Worm (Caenorhabditis elegans) whole organism, young adult: ENCODE data around the gene Y46G5A.7.
A peak's percentile ranks its signal among the peaks of the same experiment; 100 is the strongest.

ENCODE experiments used
- B0019.2 ChIP-seq: fragments of 200-800 bp; sonication (Bioruptor generic); conservative IDR thresholded peaks from 2 replicates; pipeline ENCODE4 v1.3.6; 2022; ENCODE audit warnings: missing genetic modification reagents, missing genetic modification characterization, missing compliant biosample characterization
- B0261.1 ChIP-seq: sonication (generic microtip); optimal IDR thresholded peaks from 2 replicates; lab custom pipeline; 2016; ENCODE audit warnings: mild to moderate bottlenecking, missing genetic modification characterization, moderate library complexity, missing compliant biosample characterization
- D2030.7 ChIP-seq: fragments of 200-800 bp; sonication (Bioruptor generic); IDR thresholded peaks from 2 replicates; pipeline ENCODE4 v1.3.6; 2022; ENCODE audit warnings: missing genetic modification reagents, missing genetic modification characterization, missing compliant biosample characterization
- F10E7.11 ChIP-seq: sonication (generic microtip); optimal IDR thresholded peaks from 2 replicates; lab custom pipeline; 2017; ENCODE audit warnings: mild to moderate bottlenecking, missing genetic modification characterization, moderate library complexity, missing compliant biosample characterization
- F22D6.2 ChIP-seq: sonication (generic microtip); optimal IDR thresholded peaks from 2 replicates; lab custom pipeline; 2016; ENCODE audit warnings: mild to moderate bottlenecking, missing genetic modification characterization, missing compliant biosample characterization
- F23B12.7 ChIP-seq: sonication (generic microtip); optimal IDR thresholded peaks from 2 replicates; lab custom pipeline; 2017; ENCODE audit warnings: missing genetic modification characterization, mild to moderate bottlenecking, missing compliant biosample characterization, antibody characterized with exemption, moderate library complexity; ENCODE audit not compliant: insufficient read depth
- F33H1.4 ChIP-seq: fragments of 200-800 bp; sonication (Bioruptor generic); IDR thresholded peaks from 2 replicates; pipeline ENCODE4 v1.3.6; 2022; ENCODE audit warnings: missing genetic modification reagents, missing genetic modification characterization, missing compliant biosample characterization
- F37B4.10 ChIP-seq: fragments of 200-800 bp; sonication (Bioruptor generic); IDR thresholded peaks from 2 replicates; pipeline ENCODE4 v1.3.6; 2022; ENCODE audit warnings: missing genetic modification characterization, missing compliant biosample characterization
- F52B5.7 ChIP-seq: sonication (generic microtip); optimal IDR thresholded peaks from 2 replicates; lab custom pipeline; 2016; ENCODE audit warnings: mild to moderate bottlenecking, missing genetic modification characterization, missing compliant biosample characterization
- K12H6.12 ChIP-seq: fragments of 200-800 bp; sonication (Bioruptor generic); optimal IDR thresholded peaks from 2 replicates; lab custom pipeline; 2018; ENCODE audit warnings: mild to moderate bottlenecking, missing genetic modification characterization, missing compliant biosample characterization
- T07F8.4 ChIP-seq: sonication (generic microtip); optimal IDR thresholded peaks from 2 replicates; lab custom pipeline; 2016; ENCODE audit warnings: mild to moderate bottlenecking, missing genetic modification characterization, moderate library complexity, missing compliant biosample characterization
- Y53F4B.3 ChIP-seq: fragments of 200-800 bp; sonication (Bioruptor generic); IDR thresholded peaks from 2 replicates; pipeline ENCODE4 v1.3.6; 2022; ENCODE audit warnings: missing genetic modification reagents, missing genetic modification characterization, missing compliant biosample characterization
- Y56A3A.18 ChIP-seq: fragments of 200-800 bp; sonication (Bioruptor generic); IDR thresholded peaks from 2 replicates; pipeline ENCODE4 v1.3.6; 2022; ENCODE audit warnings: missing genetic modification reagents, missing genetic modification characterization, missing compliant biosample characterization
- Y67H2A.10 ChIP-seq: fragments of 200-800 bp; sonication (Bioruptor generic); conservative IDR thresholded peaks from 2 replicates; pipeline ENCODE4 v1.3.6; 2022; ENCODE audit warnings: missing genetic modification reagents, missing genetic modification characterization, missing compliant biosample characterization
- akir-1 ChIP-seq: fragments of 200-800 bp; sonication (Bioruptor generic); optimal IDR thresholded peaks from 2 replicates; lab custom pipeline; 2018; ENCODE audit warnings: mild to moderate bottlenecking, missing genetic modification characterization, moderate library complexity, missing compliant biosample characterization
- ama-1 ChIP-seq, 3 experiments: fragments of 150-350 bp in 1 of 3; sonication (generic microtip) in 2 of 3; optimal IDR thresholded peaks; 2 replicates each; lab custom pipeline; 2014 to 2018; ENCODE audit warnings: missing biosample characterization in 2 of 3, missing genetic modification characterization in 2 of 3, missing genetic modification reagents in 2 of 3
- atf-7 ChIP-seq: sonication (generic microtip); optimal IDR thresholded peaks from 2 replicates; lab custom pipeline; 2017; ENCODE audit warnings: mild to moderate bottlenecking, missing genetic modification characterization, missing compliant biosample characterization
- attf-5 ChIP-seq: fragments of 200-800 bp; sonication (Bioruptor generic); optimal IDR thresholded peaks from 2 replicates; lab custom pipeline; 2018; ENCODE audit warnings: mild to moderate bottlenecking, missing genetic modification characterization, missing compliant biosample characterization
- attf-6 ChIP-seq: fragments of 200-800 bp; sonication (Bioruptor generic); IDR thresholded peaks from 2 replicates; pipeline ENCODE4 v1.3.6; 2022; ENCODE audit warnings: missing genetic modification reagents, missing genetic modification characterization, missing compliant biosample characterization
- bed-2 ChIP-seq: fragments of 200-800 bp; sonication (Bioruptor generic); IDR thresholded peaks from 2 replicates; pipeline ENCODE4 v1.3.6; 2022; ENCODE audit warnings: missing genetic modification reagents, missing genetic modification characterization, missing compliant biosample characterization
- ccch-3 ChIP-seq: fragments of 200-800 bp; sonication (Bioruptor generic); optimal IDR thresholded peaks from 2 replicates; lab custom pipeline; 2018; ENCODE audit warnings: mild to moderate bottlenecking, missing genetic modification characterization, missing compliant biosample characterization
- cebp-2 ChIP-seq: fragments of 200-800 bp; sonication (Bioruptor generic); IDR thresholded peaks from 2 replicates; pipeline ENCODE4 v1.3.6; 2022; ENCODE audit warnings: missing genetic modification characterization, missing compliant biosample characterization
- ceh-27 ChIP-seq: fragments of 200-800 bp; sonication (Bioruptor generic); optimal IDR thresholded peaks from 2 replicates; lab custom pipeline; 2018; ENCODE audit warnings: mild to moderate bottlenecking, missing genetic modification characterization, moderate library complexity, missing compliant biosample characterization
- dox-1 ChIP-seq: fragments of 200-800 bp; sonication (Bioruptor generic); IDR thresholded peaks from 2 replicates; pipeline ENCODE4 v1.3.6; 2022; ENCODE audit warnings: missing genetic modification reagents, missing genetic modification characterization, missing compliant biosample characterization
- dpff-1 ChIP-seq: sonication (generic microtip); optimal IDR thresholded peaks from 2 replicates; lab custom pipeline; 2017; ENCODE audit warnings: mild to moderate bottlenecking, missing genetic modification characterization, missing compliant biosample characterization
- ekl-4 ChIP-seq: fragments of 200-800 bp; sonication (Bioruptor generic); IDR thresholded peaks from 2 replicates; pipeline ENCODE4 v1.3.6; 2022; ENCODE audit warnings: missing genetic modification reagents, missing genetic modification characterization, missing compliant biosample characterization
- ets-4 ChIP-seq: fragments of 200-800 bp; sonication (Bioruptor generic); optimal IDR thresholded peaks from 2 replicates; lab custom pipeline; 2018; ENCODE audit warnings: mild to moderate bottlenecking, missing genetic modification characterization, missing compliant biosample characterization
- him-1 ChIP-seq: sonication (generic microtip); optimal IDR thresholded peaks from 2 replicates; lab custom pipeline; 2016; ENCODE audit warnings: missing genotype, missing genetic modification reagents, missing genetic modification characterization, missing compliant biosample characterization
- hmg-20 ChIP-seq: fragments of 200-800 bp; sonication (Bioruptor generic); IDR thresholded peaks from 2 replicates; pipeline ENCODE4 v1.3.6; 2022; ENCODE audit warnings: missing genetic modification reagents, missing genetic modification characterization, missing compliant biosample characterization
- lag-1 ChIP-seq: fragments of 200-800 bp; sonication (Bioruptor generic); IDR thresholded peaks from 2 replicates; pipeline ENCODE4 v1.3.6; 2022; ENCODE audit warnings: missing genetic modification reagents, missing genetic modification characterization, missing compliant biosample characterization
- let-607 ChIP-seq, 2 experiments: fragments of 200-800 bp in 1 of 2; sonication (Bioruptor generic) in 1 of 2; sonication (generic microtip) in 1 of 2; optimal IDR thresholded peaks; 2 replicates each; lab custom pipeline; 2016 to 2018; ENCODE audit warnings: mild to moderate bottlenecking in 2 of 2, missing compliant biosample characterization in 2 of 2, missing genetic modification characterization in 2 of 2, moderate library complexity in 2 of 2, missing genotype in 1 of 2
- lsl-1 ChIP-seq: fragments of 200-800 bp; sonication (Bioruptor generic); optimal IDR thresholded peaks from 2 replicates; lab custom pipeline; 2018; ENCODE audit warnings: mild to moderate bottlenecking, missing genetic modification characterization, moderate library complexity, missing compliant biosample characterization
- madf-3 ChIP-seq: fragments of 200-800 bp; sonication (Bioruptor generic); IDR thresholded peaks from 2 replicates; pipeline ENCODE4 v1.3.6; 2022; ENCODE audit warnings: missing genetic modification reagents, missing genetic modification characterization, missing compliant biosample characterization
- madf-6 ChIP-seq: fragments of 200-800 bp; sonication (Bioruptor generic); IDR thresholded peaks from 2 replicates; pipeline ENCODE4 v1.3.6; 2022; ENCODE audit warnings: missing genetic modification reagents, missing genetic modification characterization, missing compliant biosample characterization
- mcd-1 ChIP-seq: fragments of 200-800 bp; sonication (Bioruptor generic); IDR thresholded peaks from 2 replicates; pipeline ENCODE4 v1.3.6; 2022; ENCODE audit warnings: missing genetic modification reagents, missing genetic modification characterization, missing compliant biosample characterization
- nfya-1 ChIP-seq: sonication (generic microtip); optimal IDR thresholded peaks from 2 replicates; lab custom pipeline; 2017; ENCODE audit warnings: antibody characterized with exemption, missing compliant biosample characterization, missing genetic modification characterization, borderline replicate concordance; ENCODE audit not compliant: insufficient read depth
- nfyb-1 ChIP-seq: fragments of 200-800 bp; sonication (Bioruptor generic); IDR thresholded peaks from 2 replicates; pipeline ENCODE4 v1.3.6; 2022; ENCODE audit warnings: missing genetic modification reagents, missing genetic modification characterization, missing compliant biosample characterization
- pbrm-1 ChIP-seq: fragments of 200-800 bp; sonication (Bioruptor generic); IDR thresholded peaks from 2 replicates; pipeline ENCODE4 v1.3.6; 2022; ENCODE audit warnings: missing genetic modification reagents, missing genetic modification characterization, missing compliant biosample characterization
- rec-8 ChIP-seq, 2 experiments: sonication (generic microtip); optimal IDR thresholded peaks; 2 replicates each; lab custom pipeline; 2016; ENCODE audit warnings: mild to moderate bottlenecking in 2 of 2, missing genetic modification characterization in 2 of 2, missing genetic modification reagents in 2 of 2, missing genotype in 2 of 2, missing biosample characterization in 1 of 2, missing compliant biosample characterization in 1 of 2, moderate library complexity in 1 of 2
- repo-1 ChIP-seq: sonication (generic microtip); optimal IDR thresholded peaks from 2 replicates; lab custom pipeline; 2017; ENCODE audit warnings: mild to moderate bottlenecking, missing genetic modification characterization, missing compliant biosample characterization
- snpc-1.1 ChIP-seq: sonication (generic microtip); optimal IDR thresholded peaks from 2 replicates; lab custom pipeline; 2017; ENCODE audit warnings: missing genetic modification characterization, mild to moderate bottlenecking, missing compliant biosample characterization, antibody characterized with exemption, moderate library complexity, missing genotype, missing genetic modification reagents; ENCODE audit not compliant: insufficient read depth
- snpc-4 ChIP-seq, 5 experiments: fragments of 150-350 bp in 1 of 5; sonication (generic microtip) in 4 of 5; optimal IDR thresholded peaks; 2 replicates each; lab custom pipeline; 2014 to 2018; ENCODE audit warnings: missing genetic modification characterization in 5 of 5, missing biosample characterization in 3 of 5, antibody characterized with exemption in 2 of 5, mild to moderate bottlenecking in 2 of 5, missing compliant biosample characterization in 2 of 5, missing genotype in 2 of 5, moderate library complexity in 2 of 5, missing genetic modification reagents in 1 of 5
- sptf-2 ChIP-seq: fragments of 200-800 bp; sonication (Bioruptor generic); optimal IDR thresholded peaks from 2 replicates; lab custom pipeline; 2018; ENCODE audit warnings: mild to moderate bottlenecking, missing genetic modification characterization, missing compliant biosample characterization
- zfh-2 ChIP-seq: fragments of 200-800 bp; sonication (Bioruptor generic); conservative IDR thresholded peaks from 2 replicates; pipeline ENCODE4 v1.3.6; 2022; ENCODE audit warnings: missing genetic modification reagents, missing genetic modification characterization, missing compliant biosample characterization
- ztf-18 ChIP-seq: sonication (generic microtip); optimal IDR thresholded peaks from 2 replicates; lab custom pipeline; 2016; ENCODE audit warnings: missing genotype, mild to moderate bottlenecking, missing genetic modification characterization, missing compliant biosample characterization
- ztf-22 ChIP-seq: fragments of 200-800 bp; sonication (Bioruptor generic); optimal IDR thresholded peaks from 2 replicates; lab custom pipeline; 2018; ENCODE audit warnings: mild to moderate bottlenecking, missing genetic modification characterization, moderate library complexity, missing compliant biosample characterization
- ztf-3 ChIP-seq: fragments of 200-800 bp; sonication (Bioruptor generic); optimal IDR thresholded peaks from 2 replicates; lab custom pipeline; 2018; ENCODE audit warnings: mild to moderate bottlenecking, missing genetic modification characterization, missing compliant biosample characterization

The Y46G5A.7 gene

DNA sequence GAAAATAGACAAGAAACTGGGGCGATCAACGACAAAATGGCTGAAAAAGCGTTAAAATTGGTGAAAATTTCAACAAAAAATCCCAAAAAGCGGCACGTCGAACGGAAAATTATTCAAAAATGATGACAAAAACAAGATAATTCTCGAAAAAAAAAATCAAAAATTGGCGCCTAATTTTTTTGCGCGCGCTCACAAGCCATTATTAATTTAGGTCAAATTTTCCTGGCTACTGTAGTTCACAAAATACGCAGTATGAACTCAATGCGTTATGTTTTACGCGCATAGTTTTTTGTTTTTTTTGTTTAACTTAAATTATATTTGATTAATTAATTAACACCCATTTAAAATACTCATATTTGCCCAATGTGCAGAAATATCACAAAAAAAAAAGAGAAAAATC lies 16.8 kb downstream of the Y46G5A.7 start (continued):
- TF ChIP-seq him-1 (peak; percentile 22), nfyb-1 (GFP tag; lab: Robert Waterston, UW) (no peak), atf-7 (tag; lab: Kevin White, UChicago) (no peak), bed-2 (GFP tag; lab: Robert Waterston, UW) (no peak), D2030.7 (GFP tag; lab: Robert Waterston, UW) (peak; percentile 95), F52B5.7 (no peak), Y53F4B.3 (peak; percentile 29; the same call in 1 of the 2 replicates), rec-8 (tag; optimal IDR thresholded peaks at IDR 0.05; lab: Kevin White, UChicago) (no peak), lsl-1 (peak; percentile 95), nfya-1 (tag; lab: Kevin White, UChicago) (no peak), hmg-20 (GFP tag; lab: Robert Waterston, UW) (no peak), B0261.1 (tag; lab: Kevin White, UChicago) (no peak), lag-1 (GFP tag; lab: Robert Waterston, UW) (no peak), T07F8.4 (tag; lab: Kevin White, UChicago) (no peak), Y67H2A.10 (GFP tag; lab: Robert Waterston, UW) (peak; percentile 69), K12H6.12 (no peak), ama-1 (optimal IDR thresholded peaks at IDR 0.05; lab: Kevin White, UChicago) (no peak), ama-1 (GFP tag; optimal IDR thresholded peaks at IDR 0.05; lab: Kevin White, UChicago) (no peak), F10E7.11 (no peak), dpff-1 (tag; lab: Kevin White, UChicago) (no peak), attf-5 (no peak), sptf-2 (GFP tag; lab: Kevin White, UChicago) (no peak), dox-1 (GFP tag; lab: Robert Waterston, UW) (peak; percentile 58), snpc-4 (GFP tag; optimal IDR thresholded peaks at IDR 0.05; lab: Kevin White, UChicago) (no peak), snpc-4 (tag; optimal IDR thresholded peaks at IDR 0.05; lab: Kevin White, UChicago) (peak in 2 of 4 experiments; percentile 22 to 55), repo-1 (no peak), ztf-18 (tag; lab: Kevin White, UChicago) (no peak), snpc-1.1 (tag; lab: Kevin White, UChicago) (peak; percentile 74), F33H1.4 (peak; percentile 85), mcd-1 (GFP tag; lab: Robert Waterston, UW) (peak; percentile 58; the same call in 1 of the 2 replicates), F22D6.2 (tag; lab: Kevin White, UChicago) (no peak), madf-6 (GFP tag; lab: Robert Waterston, UW) (peak; percentile 98), pbrm-1 (GFP tag; lab: Robert Waterston, UW) (no peak), Y56A3A.18 (no peak), attf-6 (GFP tag; lab: Robert Waterston, UW) (0 out of 2 replicates have a peak, but pooled peaks have one; percentile 45), zfh-2 (GFP tag; lab: Robert Waterston, UW) (no peak), F23B12.7 (tag; lab: Kevin White, UChicago) (no peak), akir-1 (GFP tag; lab: Kevin White, UChicago) (no peak), madf-3 (GFP tag; lab: Robert Waterston, UW) (peak; percentile 83; the same call in 1 of the 2 replicates), ets-4 (GFP tag; lab: Kevin White, UChicago) (no peak), F37B4.10 (GFP tag; lab: Robert Waterston, UW) (no peak), let-607 (tag; optimal IDR thresholded peaks at IDR 0.05; lab: Kevin White, UChicago) (no peak), B0019.2 (peak; percentile 85), cebp-2 (no peak), ztf-3 (GFP tag; lab: Kevin White, UChicago) (no peak), ccch-3 (no peak), ekl-4 (GFP tag; lab: Robert Waterston, UW) (peak; percentile 61), ceh-27 (GFP tag; lab: Kevin White, UChicago) (no peak), ztf-22 (GFP tag; lab: Kevin White, UChicago) (no peak)
